Worm (Caenorhabditis elegans): ENCODE data around the gene mtss-1.

Gene mtss-1

DNA sequence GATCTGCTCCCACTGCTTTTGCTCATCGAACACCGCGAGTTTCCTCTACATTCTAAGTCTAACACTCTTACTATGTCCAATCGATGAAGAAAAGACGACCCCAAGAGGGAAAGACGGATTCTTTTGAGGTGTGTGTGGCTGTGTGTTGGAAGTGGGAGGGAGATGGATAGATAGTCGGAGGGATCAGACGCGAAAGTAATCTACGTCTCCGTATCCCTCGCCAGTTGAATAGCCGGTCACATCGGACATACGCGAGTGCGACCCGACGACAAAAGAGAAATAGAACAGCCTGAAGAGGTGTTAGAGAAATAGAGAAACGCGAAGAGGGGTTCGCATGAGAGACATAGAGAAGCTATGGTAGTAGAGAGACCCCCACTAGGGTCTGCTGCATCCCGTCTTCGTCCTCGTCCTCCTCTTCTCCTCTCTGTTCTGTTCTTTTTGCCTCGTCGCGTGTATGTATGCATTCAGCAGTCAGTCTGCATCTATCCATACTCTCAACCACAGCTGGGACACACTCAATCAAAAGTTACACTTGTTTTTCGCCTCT lies 27.6 kb downstream of the mtss-1 start:
- no peak for TF ChIP-seq Y56A3A.18 (GFP tag; IDR thresholded peaks at IDR 0.05)
- TF ChIP-seq F57A8.1 (GFP tag; optimal IDR thresholded peaks at IDR 0.05), result no peak
- TF ChIP-seq hlh-26 (GFP tag; conservative IDR thresholded peaks at IDR 0.05), result no peak
- no peak for TF ChIP-seq F49E8.2 (tag; optimal IDR thresholded peaks at IDR 0.05; ENCODE audit: insufficient read depth)
- peak; percentile 75; the same call in 1 of the 2 replicates for TF ChIP-seq B0336.3 (GFP tag; IDR thresholded peaks at IDR 0.05)
- TF ChIP-seq lir-1 (GFP tag; conservative IDR thresholded peaks at IDR 0.05), result peak; percentile 45; the same call in 1 of the 2 replicates
- TF ChIP-seq T07F8.4 (tag; optimal IDR thresholded peaks at IDR 0.05), result peak; percentile 28
- TF ChIP-seq T26A5.8 (tag; optimal IDR thresholded peaks at IDR 0.05), result no peak
- TF ChIP-seq ztf-28 (GFP tag; IDR thresholded peaks at IDR 0.05), result no peak
- TF ChIP-seq F23B12.7 (tag; optimal IDR thresholded peaks at IDR 0.05; ENCODE audit: insufficient read depth), result peak; percentile 18
- TF ChIP-seq sptf-2 (GFP tag; optimal IDR thresholded peaks at IDR 0.05), result no peak
- peak; percentile 86 for TF ChIP-seq atf-7 (tag; optimal IDR thresholded peaks at IDR 0.05)
- no peak for TF ChIP-seq attf-6 (GFP tag; IDR thresholded peaks at IDR 0.05)
- peak; percentile 43 for TF ChIP-seq ztf-22 (GFP tag; optimal IDR thresholded peaks at IDR 0.05)
- peak; percentile 93 for TF ChIP-seq ceh-27 (GFP tag; optimal IDR thresholded peaks at IDR 0.05)
- TF ChIP-seq nfya-2 (GFP tag; IDR thresholded peaks at IDR 0.05), result no peak
- TF ChIP-seq ztf-3 (GFP tag; optimal IDR thresholded peaks at IDR 0.05), result peak; percentile 52
- no peak for TF ChIP-seq aptf-3 (GFP tag; IDR thresholded peaks at IDR 0.05)
- TF ChIP-seq zfh-2 (GFP tag; conservative IDR thresholded peaks at IDR 0.05), result peak; percentile 99
- peak; percentile 69; the same call in 1 of the 2 replicates for TF ChIP-seq bed-2 (GFP tag; IDR thresholded peaks at IDR 0.05)
- TF ChIP-seq egl-18 (GFP tag; IDR thresholded peaks at IDR 0.05), result peak; percentile 82
- TF ChIP-seq ztf-6 (GFP tag; IDR thresholded peaks at IDR 0.05), result peak; percentile 56; the same call in 1 of the 2 replicates
- peak; percentile 54; the same call in 1 of the 2 replicates for TF ChIP-seq let-526 (GFP tag; IDR thresholded peaks at IDR 0.05)
- TF ChIP-seq dpl-1 (GFP tag; optimal IDR thresholded peaks at IDR 0.05), result peak; percentile 6
- TF ChIP-seq lin-35 (GFP tag; optimal IDR thresholded peaks at IDR 0.05), result peak in 2 of 3 experiments; percentile 38 to 84
- peak; percentile 82 for TF ChIP-seq die-1 (tag; optimal IDR thresholded peaks at IDR 0.05)
- TF ChIP-seq rcor-1 (GFP tag; IDR thresholded peaks at IDR 0.05), result peak; percentile 66
- TF ChIP-seq cebp-2 (GFP tag; IDR thresholded peaks at IDR 0.05), result no peak
- peak; percentile 59 for TF ChIP-seq akir-1 (GFP tag; optimal IDR thresholded peaks at IDR 0.05)
- TF ChIP-seq tbx-9 (tag; optimal IDR thresholded peaks at IDR 0.05; ENCODE audit: borderline replicate concordance), result no peak
- TF ChIP-seq gei-17 (GFP tag; optimal IDR thresholded peaks at IDR 0.05), result peak; percentile 68
- no peak for TF ChIP-seq xnd-1 (tag; optimal IDR thresholded peaks at IDR 0.05)
- no peak for TF ChIP-seq lag-1 (GFP tag; IDR thresholded peaks at IDR 0.05)
- TF ChIP-seq Y95B8A.8 (GFP tag; IDR thresholded peaks at IDR 0.05), result 0 out of 2 replicates have a peak, but pooled peaks have one; percentile 34
- no peak for TF ChIP-seq efl-1 (GFP tag; optimal IDR thresholded peaks at IDR 0.05)
- TF ChIP-seq egrh-3 (GFP tag; IDR thresholded peaks at IDR 0.05), result peak; percentile 37
- peak; percentile 60 for TF ChIP-seq ztf-18 (tag; optimal IDR thresholded peaks at IDR 0.05)
- peak; percentile 52; the same call in 1 of the 2 replicates for TF ChIP-seq hsf-1 (GFP tag; IDR thresholded peaks at IDR 0.05)
- no peak for TF ChIP-seq ccch-3 (GFP tag; optimal IDR thresholded peaks at IDR 0.05)
- TF ChIP-seq mes-4 (tag; optimal IDR thresholded peaks at IDR 0.05), result no peak
- TF ChIP-seq ceh-79 (tag; optimal IDR thresholded peaks at IDR 0.05), result no peak
- peak; percentile 61 for TF ChIP-seq ets-4 (GFP tag; optimal IDR thresholded peaks at IDR 0.05)
- peak; percentile 96 for TF ChIP-seq lin-40 (tag; optimal IDR thresholded peaks at IDR 0.05)
- no peak for TF ChIP-seq nhr-27 (tag; optimal IDR thresholded peaks at IDR 0.05)
- TF ChIP-seq dox-1 (GFP tag; IDR thresholded peaks at IDR 0.05), result peak; percentile 90
- no peak for TF ChIP-seq F55B11.4 (tag; optimal IDR thresholded peaks at IDR 0.05; ENCODE audit: borderline replicate concordance, insufficient read depth)
- peak; percentile 79 for TF ChIP-seq athp-1 (tag; optimal IDR thresholded peaks at IDR 0.05)
- peak in 1 of 2 experiments; percentile 68 for TF ChIP-seq let-607 (tag; optimal IDR thresholded peaks at IDR 0.05)
